Worm (Caenorhabditis elegans) whole organism, L1 larva: Measurements from ENCODE around the gene art-1.

Experiments
- ama-1 ChIP-seq: fragments of 150-350 bp; optimal IDR thresholded peaks from 2 replicates; lab custom pipeline; 2014
- ceh-82 ChIP-seq, 3 experiments: fragments of 150-350 bp in 1 of 3; sonication (generic microtip) in 2 of 3; optimal IDR thresholded peaks; 2 replicates each; lab custom pipeline; 2014 to 2017; ENCODE audit warnings: missing biosample characterization in 3 of 3, missing genetic modification characterization in 3 of 3
- hpl-2 ChIP-seq: fragments of 150-350 bp; optimal IDR thresholded peaks from 2 replicates; lab custom pipeline; 2014; ENCODE audit warnings: missing biosample characterization, missing genetic modification reagents, missing genetic modification characterization
- lin-13 ChIP-seq: fragments of 150-350 bp; optimal IDR thresholded peaks from 2 replicates; lab custom pipeline; 2014; ENCODE audit warnings: missing biosample characterization, missing genetic modification reagents, missing genetic modification characterization
- nhr-11 ChIP-seq: fragments of 150-350 bp; optimal IDR thresholded peaks from 2 replicates; lab custom pipeline; 2014; ENCODE audit warnings: missing biosample characterization, missing genetic modification characterization
- nhr-84 ChIP-seq: sonication (generic microtip); optimal IDR thresholded peaks from 2 replicates; lab custom pipeline; 2017; ENCODE audit warnings: missing biosample characterization, missing genetic modification characterization
- nhr-90 ChIP-seq: sonication (generic microtip); optimal IDR thresholded peaks from 2 replicates; lab custom pipeline; 2016; ENCODE audit warnings: mild to moderate bottlenecking, missing genetic modification characterization, missing compliant biosample characterization; ENCODE audit not compliant: poor library complexity
- sox-4 ChIP-seq: sonication (generic microtip); optimal IDR thresholded peaks from 2 replicates; lab custom pipeline; 2016; ENCODE audit warnings: missing genetic modification characterization, missing compliant biosample characterization
- sup-37 ChIP-seq: fragments of 200-800 bp; sonication (Bioruptor generic); optimal IDR thresholded peaks from 2 replicates; lab custom pipeline; 2018; ENCODE audit warnings: mild to moderate bottlenecking, missing genetic modification characterization, missing compliant biosample characterization

DNA sequence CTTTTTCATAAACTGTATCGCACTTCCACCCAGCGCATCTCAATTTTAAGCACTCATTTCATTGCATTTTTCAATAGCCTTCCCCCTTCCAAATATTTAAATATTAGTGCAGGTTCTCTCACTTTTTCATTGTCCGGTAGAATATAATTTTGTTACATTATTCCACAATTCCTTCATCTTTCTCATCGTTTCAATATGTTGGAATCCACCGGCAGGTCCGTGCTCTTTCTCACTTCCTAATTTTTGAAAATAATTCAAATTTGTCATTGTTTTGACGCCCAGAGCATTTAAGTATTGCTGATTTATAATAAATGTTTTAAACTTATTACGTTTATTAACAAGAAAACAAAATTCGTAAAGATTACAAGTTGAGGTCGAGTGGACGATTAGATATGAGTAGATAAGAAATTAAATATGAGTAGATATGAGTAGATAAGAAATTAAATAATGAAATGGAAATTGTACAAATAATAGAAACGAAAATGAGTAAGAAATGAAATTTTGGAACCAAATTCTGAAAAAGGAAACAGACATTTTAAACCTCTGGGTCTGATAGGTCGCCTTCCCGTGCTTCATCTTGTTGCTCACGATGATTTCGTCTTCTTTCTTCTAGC is 16.8 kb downstream of the art-1 start:
- TF ChIP-seq sup-37: no peak
- no peak for TF ChIP-seq ceh-82 (tag; optimal IDR thresholded peaks at IDR 0.05; lab: Kevin White, UChicago)
- no peak for TF ChIP-seq nhr-11 (tag; lab: Kevin White, UChicago)
- no peak for TF ChIP-seq lin-13 (GFP tag; lab: Kevin White, UChicago)
- TF ChIP-seq hpl-2 (GFP tag; lab: Kevin White, UChicago): no peak
- no peak for TF ChIP-seq nhr-90
- no peak for TF ChIP-seq nhr-84 (tag; lab: Kevin White, UChicago)
- no peak for TF ChIP-seq ama-1 (lab: Kevin White, UChicago)
- TF ChIP-seq sox-4 (tag; lab: Kevin White, UChicago): no peak
